Worm (Caenorhabditis elegans): Measurements from ENCODE around the gene ogt-1.

ogt-1 gene

ce11 chrIII:7150162-7150561 is 3.4 kb downstream of the ogt-1 start:
- TF ChIP-seq aha-1 (tag) (peak; percentile 91), lim-7 (GFP tag; IDR thresholded peaks at IDR 0.05) (no peak), unc-62 (GFP tag; optimal IDR thresholded peaks at IDR 0.05 in 1 of 2) (peak in 1 of 2 experiments; percentile 54), unc-62 (tag; optimal IDR thresholded peaks at IDR 0.05) (no peak)

- TF ChIP-seq aha-1 (tag), result peak; percentile 77
- no peak for TF ChIP-seq aly-2 (tag; optimal IDR thresholded peaks at IDR 0.05)
Observed at ce11 chrIII:7148191-7148590, 5.4 kb downstream of the ogt-1 start.

ce11 chrIII:7146341-7146740 is 7.3 kb downstream of the ogt-1 start:
- TF ChIP-seq T26A8.4 (GFP tag; IDR thresholded peaks at IDR 0.05), result 0 out of 2 replicates have a peak, but pooled peaks have one; percentile 12
- TF ChIP-seq aha-1 (tag), result peak; percentile 91
- no peak for TF ChIP-seq F44E2.7 (GFP tag; IDR thresholded peaks at IDR 0.05)

- no peak for TF ChIP-seq zip-11 (GFP tag; IDR thresholded peaks at IDR 0.05)
- no peak for TF ChIP-seq hlh-11 (tag; optimal IDR thresholded peaks at IDR 0.05)
- TF ChIP-seq ceh-28 (tag; optimal IDR thresholded peaks at IDR 0.05), result no peak
- TF ChIP-seq unc-39 (tag; optimal IDR thresholded peaks at IDR 0.05), result no peak
- no peak for TF ChIP-seq ztf-11 (tag; optimal IDR thresholded peaks at IDR 0.05)
- TF ChIP-seq madf-5 (GFP tag; IDR thresholded peaks at IDR 0.05), result no peak
- TF ChIP-seq nhr-76 (tag; optimal IDR thresholded peaks at IDR 0.05), result no peak
- no peak for TF ChIP-seq unc-62 (GFP tag; optimal IDR thresholded peaks at IDR 0.05 in 1 of 2)
- no peak for TF ChIP-seq unc-62 (tag; optimal IDR thresholded peaks at IDR 0.05)
Observed at ce11 chrIII:7144749-7145148, 8.8 kb downstream of the ogt-1 start, which contains the start of gene glr-2. glr-2 (minus strand) TSS chrIII:7144959.

- TF ChIP-seq attf-4 (tag; optimal IDR thresholded peaks at IDR 0.05) (no peak), nhr-111 (GFP tag; optimal IDR thresholded peaks at IDR 0.05) (peak; percentile 27), snpc-1.2 (GFP tag; IDR thresholded peaks at IDR 0.05) (peak; percentile 71), mxl-2 (GFP tag; conservative IDR thresholded peaks at IDR 0.05) (no peak), nhr-76 (tag; optimal IDR thresholded peaks at IDR 0.05) (no peak), daf-8 (GFP tag; IDR thresholded peaks at IDR 0.05) (no peak), zag-1 (tag; optimal IDR thresholded peaks at IDR 0.05) (no peak), snpc-4 (tag; optimal IDR thresholded peaks at IDR 0.05) (peak; percentile 81), aly-2 (tag; optimal IDR thresholded peaks at IDR 0.05) (no peak), ztf-11 (tag; optimal IDR thresholded peaks at IDR 0.05) (no peak), unc-39 (tag; optimal IDR thresholded peaks at IDR 0.05) (no peak), zfp-3 (GFP tag; conservative IDR thresholded peaks at IDR 0.05) (no peak), lin-1 (GFP tag; IDR thresholded peaks at IDR 0.05) (0 out of 2 replicates have a peak, but pooled peaks have one; percentile 6), nhr-102 (tag; optimal IDR thresholded peaks at IDR 0.05) (peak; percentile 55), ctbp-1 (GFP tag; IDR thresholded peaks at IDR 0.05) (no peak), lir-3 (tag; optimal IDR thresholded peaks at IDR 0.05) (no peak), nhr-48 (tag; optimal IDR thresholded peaks at IDR 0.05) (peak; percentile 35), lin-29 (GFP tag; IDR thresholded peaks at IDR 0.05) (no peak), zip-2 (tag; optimal IDR thresholded peaks at IDR 0.05) (no peak), daf-12 (tag; optimal IDR thresholded peaks at IDR 0.05) (no peak), ceh-62 (tag; optimal IDR thresholded peaks at IDR 0.05) (no peak), aha-1 (tag) (no peak), pha-4 (GFP tag; IDR thresholded peaks at IDR 0.05) (no peak), pha-4 (tag; optimal IDR thresholded peaks at IDR 0.05) (no peak), nhr-237 (tag; optimal IDR thresholded peaks at IDR 0.05) (no peak), nhr-11 (tag; optimal IDR thresholded peaks at IDR 0.05) (no peak), nhr-10 (tag; optimal IDR thresholded peaks at IDR 0.05) (no peak), F37D6.2 (tag; optimal IDR thresholded peaks at IDR 0.05) (no peak), T20F7.1 (GFP tag; optimal IDR thresholded peaks at IDR 0.05) (no peak), lin-38 (GFP tag; IDR thresholded peaks at IDR 0.05) (peak; percentile 64), Y75B8A.6 (GFP tag; IDR thresholded peaks at IDR 0.05) (no peak), tag-97 (GFP tag; IDR thresholded peaks at IDR 0.05) (no peak), unc-62 (GFP tag; optimal IDR thresholded peaks at IDR 0.05 in 1 of 2) (peak in 1 of 2 experiments; percentile 28), unc-62 (tag; optimal IDR thresholded peaks at IDR 0.05) (no peak), jun-1 (tag; optimal IDR thresholded peaks at IDR 0.05) (no peak), dmd-6 (GFP tag; IDR thresholded peaks at IDR 0.05) (no peak), duxl-1 (tag; optimal IDR thresholded peaks at IDR 0.05; ENCODE audit: poor library complexity) (peak; percentile 33), F49E8.2 (tag; optimal IDR thresholded peaks at IDR 0.05; ENCODE audit: borderline replicate concordance) (peak; percentile 68)
Observed at ce11 chrIII:7142172-7142601, 11.4 kb downstream of the ogt-1 start.
